Worm (Caenorhabditis elegans) whole organism, young adult: ENCODE data around the gene C03B1.1.

ENCODE experiments used
- B0261.1 ChIP-seq: sonication (generic microtip); optimal IDR thresholded peaks from 2 replicates; lab custom pipeline; 2016; ENCODE audit warnings: mild to moderate bottlenecking, missing genetic modification characterization, moderate library complexity, missing compliant biosample characterization
- F22D6.2 ChIP-seq: sonication (generic microtip); optimal IDR thresholded peaks from 2 replicates; lab custom pipeline; 2016; ENCODE audit warnings: mild to moderate bottlenecking, missing genetic modification characterization, missing compliant biosample characterization
- F33H1.4 ChIP-seq: fragments of 200-800 bp; sonication (Bioruptor generic); IDR thresholded peaks from 2 replicates; pipeline ENCODE4 v1.3.6; 2022; ENCODE audit warnings: missing genetic modification reagents, missing genetic modification characterization, missing compliant biosample characterization
- F39B2.1 ChIP-seq: fragments of 200-800 bp; sonication (Bioruptor generic); IDR thresholded peaks from 2 replicates; pipeline ENCODE4 v1.3.6; 2022; ENCODE audit warnings: missing genetic modification reagents, missing genetic modification characterization, missing compliant biosample characterization
- Y56A3A.18 ChIP-seq: fragments of 200-800 bp; sonication (Bioruptor generic); IDR thresholded peaks from 2 replicates; pipeline ENCODE4 v1.3.6; 2022; ENCODE audit warnings: missing genetic modification reagents, missing genetic modification characterization, missing compliant biosample characterization
- Y95B8A.8 ChIP-seq: fragments of 200-800 bp; sonication (Bioruptor generic); IDR thresholded peaks from 2 replicates; pipeline ENCODE4 v1.3.6; 2022; ENCODE audit warnings: missing genetic modification reagents, missing genetic modification characterization, missing compliant biosample characterization
- ZK185.1 ChIP-seq: sonication (generic microtip); optimal IDR thresholded peaks from 2 replicates; lab custom pipeline; 2016; ENCODE audit warnings: mild to moderate bottlenecking, missing genetic modification characterization, missing compliant biosample characterization; ENCODE audit not compliant: poor library complexity, severe bottlenecking
- ama-1 ChIP-seq, 3 experiments: fragments of 150-350 bp in 1 of 3; sonication (generic microtip) in 2 of 3; optimal IDR thresholded peaks; 2 replicates each; lab custom pipeline; 2014 to 2018; ENCODE audit warnings: missing biosample characterization in 2 of 3, missing genetic modification characterization in 2 of 3, missing genetic modification reagents in 2 of 3
- aptf-2 ChIP-seq: fragments of 200-800 bp; sonication (Bioruptor generic); conservative IDR thresholded peaks from 2 replicates; pipeline ENCODE4 v1.3.6; 2022; ENCODE audit warnings: missing genetic modification reagents, missing genetic modification characterization, missing compliant biosample characterization
- aptf-3 ChIP-seq: fragments of 200-800 bp; sonication (Bioruptor generic); IDR thresholded peaks from 2 replicates; pipeline ENCODE4 v1.3.6; 2022; ENCODE audit warnings: missing genetic modification characterization, missing compliant biosample characterization
- atf-7 ChIP-seq: sonication (generic microtip); optimal IDR thresholded peaks from 2 replicates; lab custom pipeline; 2017; ENCODE audit warnings: mild to moderate bottlenecking, missing genetic modification characterization, missing compliant biosample characterization
- athp-1 ChIP-seq: sonication (generic microtip); optimal IDR thresholded peaks from 2 replicates; lab custom pipeline; 2017; ENCODE audit warnings: mild to moderate bottlenecking, missing genetic modification characterization, missing compliant biosample characterization
- attf-3 ChIP-seq: fragments of 200-800 bp; sonication (Bioruptor generic); conservative IDR thresholded peaks from 2 replicates; pipeline ENCODE4 v1.3.6; 2022; ENCODE audit warnings: missing genetic modification reagents, missing genetic modification characterization, missing compliant biosample characterization
- attf-6 ChIP-seq: fragments of 200-800 bp; sonication (Bioruptor generic); IDR thresholded peaks from 2 replicates; pipeline ENCODE4 v1.3.6; 2022; ENCODE audit warnings: missing genetic modification reagents, missing genetic modification characterization, missing compliant biosample characterization
- bed-1 ChIP-seq: fragments of 200-800 bp; sonication (Bioruptor generic); IDR thresholded peaks from 2 replicates; pipeline ENCODE4 v1.3.6; 2022; ENCODE audit warnings: missing genetic modification reagents, missing genetic modification characterization, missing compliant biosample characterization
- ceh-58 ChIP-seq: fragments of 200-800 bp; sonication (Bioruptor generic); IDR thresholded peaks from 2 replicates; pipeline ENCODE4 v1.3.6; 2022; ENCODE audit warnings: missing genetic modification characterization, missing compliant biosample characterization
- ceh-91 ChIP-seq: fragments of 200-800 bp; sonication (Bioruptor generic); IDR thresholded peaks from 2 replicates; pipeline ENCODE4 v1.3.6; 2022; ENCODE audit warnings: missing genetic modification reagents, missing genetic modification characterization, missing compliant biosample characterization
- chd-7 ChIP-seq: sonication (generic microtip); optimal IDR thresholded peaks from 2 replicates; lab custom pipeline; 2016; ENCODE audit warnings: mild to moderate bottlenecking, missing genetic modification characterization, moderate library complexity, missing compliant biosample characterization
- dpff-1 ChIP-seq: sonication (generic microtip); optimal IDR thresholded peaks from 2 replicates; lab custom pipeline; 2017; ENCODE audit warnings: mild to moderate bottlenecking, missing genetic modification characterization, missing compliant biosample characterization
- egl-18 ChIP-seq: fragments of 200-800 bp; sonication (Bioruptor generic); IDR thresholded peaks from 2 replicates; pipeline ENCODE4 v1.3.6; 2022; ENCODE audit warnings: missing genetic modification reagents, missing genetic modification characterization, missing compliant biosample characterization
- egrh-3 ChIP-seq: fragments of 200-800 bp; sonication (Bioruptor generic); IDR thresholded peaks from 2 replicates; pipeline ENCODE4 v1.3.6; 2022; ENCODE audit warnings: missing genetic modification reagents, missing genetic modification characterization, missing compliant biosample characterization
- ets-4 ChIP-seq: fragments of 200-800 bp; sonication (Bioruptor generic); optimal IDR thresholded peaks from 2 replicates; lab custom pipeline; 2018; ENCODE audit warnings: mild to moderate bottlenecking, missing genetic modification characterization, missing compliant biosample characterization
- hlh-26 ChIP-seq: fragments of 200-800 bp; sonication (Bioruptor generic); conservative IDR thresholded peaks from 2 replicates; pipeline ENCODE4 v1.3.6; 2022; ENCODE audit warnings: missing genetic modification reagents, missing genetic modification characterization, missing compliant biosample characterization
- lag-1 ChIP-seq: fragments of 200-800 bp; sonication (Bioruptor generic); IDR thresholded peaks from 2 replicates; pipeline ENCODE4 v1.3.6; 2022; ENCODE audit warnings: missing genetic modification reagents, missing genetic modification characterization, missing compliant biosample characterization
- let-526 ChIP-seq: fragments of 200-800 bp; sonication (Bioruptor generic); IDR thresholded peaks from 2 replicates; pipeline ENCODE4 v1.3.6; 2022; ENCODE audit warnings: missing genetic modification reagents, missing genetic modification characterization, missing compliant biosample characterization
- let-607 ChIP-seq, 2 experiments: fragments of 200-800 bp in 1 of 2; sonication (Bioruptor generic) in 1 of 2; sonication (generic microtip) in 1 of 2; optimal IDR thresholded peaks; 2 replicates each; lab custom pipeline; 2016 to 2018; ENCODE audit warnings: mild to moderate bottlenecking in 2 of 2, missing compliant biosample characterization in 2 of 2, missing genetic modification characterization in 2 of 2, moderate library complexity in 2 of 2, missing genotype in 1 of 2
- lin-40 ChIP-seq: sonication (generic microtip); optimal IDR thresholded peaks from 2 replicates; lab custom pipeline; 2016; ENCODE audit warnings: missing genetic modification characterization, mild to moderate bottlenecking, missing compliant biosample characterization, missing genotype, missing genetic modification reagents
- madf-8 ChIP-seq: fragments of 200-800 bp; sonication (Bioruptor generic); conservative IDR thresholded peaks from 2 replicates; pipeline ENCODE4 v1.3.6; 2022; ENCODE audit warnings: missing genetic modification reagents, missing genetic modification characterization, missing compliant biosample characterization
- mes-4 ChIP-seq: sonication (generic microtip); optimal IDR thresholded peaks from 2 replicates; lab custom pipeline; 2016; ENCODE audit warnings: missing genotype, missing genetic modification characterization, missing compliant biosample characterization
- pbrm-1 ChIP-seq: fragments of 200-800 bp; sonication (Bioruptor generic); IDR thresholded peaks from 2 replicates; pipeline ENCODE4 v1.3.6; 2022; ENCODE audit warnings: missing genetic modification reagents, missing genetic modification characterization, missing compliant biosample characterization
- rpc-1 ChIP-seq, 2 experiments: fragments of 150-350 bp in 1 of 2; sonication (generic microtip) in 1 of 2; optimal IDR thresholded peaks; 2 replicates each; lab custom pipeline; 2014 to 2018; ENCODE audit warnings: missing biosample characterization in 1 of 2, missing genetic modification characterization in 1 of 2, missing genetic modification reagents in 1 of 2, missing genotype in 1 of 2
- tbp1 ChIP-seq: fragments of 200-800 bp; sonication (Bioruptor generic); optimal IDR thresholded peaks from 2 replicates; lab custom pipeline; 2018; ENCODE audit warnings: mild to moderate bottlenecking, missing genetic modification characterization, missing compliant biosample characterization
- xnd-1 ChIP-seq: sonication (generic microtip); optimal IDR thresholded peaks from 2 replicates; lab custom pipeline; 2016; ENCODE audit warnings: missing genotype, missing genetic modification reagents, missing genetic modification characterization, missing compliant biosample characterization
- ztf-25 ChIP-seq: fragments of 200-800 bp; sonication (Bioruptor generic); IDR thresholded peaks from 2 replicates; pipeline ENCODE4 v1.3.6; 2022; ENCODE audit warnings: missing genetic modification reagents, missing genetic modification characterization, missing compliant biosample characterization

Gene C03B1.1

DNA sequence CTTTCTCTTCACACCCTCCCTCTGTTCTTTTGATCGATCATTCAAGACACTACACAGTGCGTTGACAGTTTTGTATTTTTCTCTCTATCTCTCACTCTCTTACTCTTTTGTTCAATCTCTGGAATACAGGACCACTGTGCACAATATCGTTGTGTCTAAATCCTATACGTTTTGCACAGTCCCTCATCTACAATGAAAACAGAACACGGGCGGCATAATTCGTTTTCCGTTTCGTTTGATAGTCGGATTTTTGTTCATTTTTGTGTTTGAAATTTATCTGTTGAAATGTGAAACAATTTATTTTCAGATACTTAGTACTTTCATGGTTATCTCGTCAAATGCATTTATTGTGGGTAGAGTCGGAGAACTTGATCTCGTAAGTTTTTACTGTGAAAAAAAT, 33.0 kb upstream of the C03B1.1 start, which contains the start of gene C03B1.7:
TSS of gene C03B1.7 (plus strand) at position 301 of the 400 bp plus-strand sequence.
- TF ChIP-seq egl-18: no peak
- TF ChIP-seq let-526 (GFP tag; lab: Robert Waterston, UW): no peak
- no peak for TF ChIP-seq attf-6 (GFP tag; lab: Robert Waterston, UW)
- TF ChIP-seq F22D6.2: no peak
- TF ChIP-seq athp-1 (tag; lab: Kevin White, UChicago): no peak
- no peak for TF ChIP-seq dpff-1 (tag; lab: Kevin White, UChicago)
- no peak for TF ChIP-seq hlh-26 (GFP tag; lab: Robert Waterston, UW)
- TF ChIP-seq, all 124 proteins: peak for 0

DNA sequence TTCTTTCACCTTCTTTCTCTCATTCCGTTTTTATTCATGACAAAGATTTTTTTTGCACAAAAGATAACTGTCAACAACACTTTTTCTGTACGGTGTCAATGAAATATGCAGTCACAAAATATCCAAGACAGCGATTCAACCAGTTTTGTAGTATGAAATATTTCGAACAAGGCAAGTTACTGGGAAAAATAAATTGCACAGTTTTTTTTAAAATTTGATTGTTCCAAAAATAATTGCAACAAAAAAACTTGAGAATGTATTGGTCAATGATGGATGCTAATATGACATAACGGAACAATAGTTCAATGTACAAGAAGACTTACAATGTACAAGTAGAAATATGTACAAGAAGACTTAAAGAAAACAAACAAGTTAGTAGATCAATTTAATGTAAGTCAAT, 28.8 kb upstream of the C03B1.1 start:
- TF ChIP-seq B0261.1 (tag; lab: Kevin White, UChicago): no peak
- no peak for TF ChIP-seq ceh-58 (GFP tag; lab: Robert Waterston, UW)
- TF ChIP-seq attf-3: no peak

DNA sequence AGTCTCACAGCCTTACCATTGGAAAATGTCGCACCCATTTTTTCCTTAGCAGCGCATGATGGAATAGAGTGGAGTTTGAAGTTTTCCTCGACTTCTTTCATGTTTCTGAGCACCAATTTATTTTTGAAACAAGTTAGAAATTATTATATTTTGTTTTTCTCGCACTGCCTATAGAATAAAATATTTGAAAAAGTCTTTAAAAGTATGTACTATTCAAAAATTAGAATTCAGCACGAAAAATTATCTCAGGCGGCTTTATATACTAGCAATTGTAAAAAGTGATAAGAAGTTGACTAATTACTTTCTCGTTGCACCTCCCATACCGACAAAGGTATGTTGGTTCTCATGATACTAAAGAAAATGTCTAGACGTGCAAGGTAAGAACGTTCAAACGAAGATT, 27.5 kb upstream of the C03B1.1 start, which contains the start of gene C03B1.9:
TSS of gene C03B1.9 (minus strand) at position 101 of the 400 bp plus-strand sequence.
- TF ChIP-seq tbp1 (GFP tag; lab: Kevin White, UChicago) (no peak), xnd-1 (tag; lab: Kevin White, UChicago) (no peak), Y56A3A.18 (GFP tag; lab: Robert Waterston, UW) (no peak), F33H1.4 (no peak), chd-7 (tag; lab: Kevin White, UChicago) (no peak), atf-7 (no peak), let-526 (GFP tag; lab: Robert Waterston, UW) (no peak), aptf-3 (GFP tag; lab: Robert Waterston, UW) (no peak), hlh-26 (GFP tag; lab: Robert Waterston, UW) (no peak), mes-4 (tag; lab: Kevin White, UChicago) (no peak)

DNA sequence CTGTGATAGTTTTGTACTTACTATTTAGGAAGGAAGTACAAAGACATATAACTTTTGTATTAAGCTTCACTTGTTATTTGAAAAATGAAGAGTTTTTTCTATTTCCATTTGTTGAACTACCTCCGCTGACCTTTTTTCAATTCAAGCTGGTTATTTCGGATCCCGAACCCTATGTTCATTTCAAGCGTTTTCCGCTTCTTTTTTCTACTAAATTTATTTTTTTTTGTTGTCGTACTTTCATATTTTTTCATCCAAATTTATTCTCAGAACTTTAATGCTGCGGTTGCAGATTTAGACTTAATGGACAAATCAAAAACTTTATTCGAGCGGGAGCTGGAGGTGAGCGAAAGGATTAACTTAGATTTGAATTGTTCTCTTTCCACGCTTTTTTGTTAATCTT, 24.5 kb upstream of the C03B1.1 start, which contains the start of gene C03B1.6:
TSS of gene C03B1.6 (plus strand) at position 301 of the 400 bp plus-strand sequence.
- TF ChIP-seq ama-1 (optimal IDR thresholded peaks at IDR 0.05; lab: Kevin White, UChicago): no peak
- TF ChIP-seq ama-1 (GFP tag; optimal IDR thresholded peaks at IDR 0.05; lab: Kevin White, UChicago): no peak
- TF ChIP-seq lin-40 (tag; lab: Kevin White, UChicago): no peak
- no peak for TF ChIP-seq attf-3
- TF ChIP-seq bed-1: no peak
- TF ChIP-seq madf-8: no peak
- TF ChIP-seq lag-1 (GFP tag; lab: Robert Waterston, UW): no peak
- no peak for TF ChIP-seq aptf-2 (GFP tag; lab: Robert Waterston, UW)
- no peak for TF ChIP-seq let-607 (tag; optimal IDR thresholded peaks at IDR 0.05; lab: Kevin White, UChicago)
- no peak for TF ChIP-seq F22D6.2
- no peak for TF ChIP-seq F39B2.1 (GFP tag; lab: Robert Waterston, UW)
- no peak for TF ChIP-seq chd-7 (tag; lab: Kevin White, UChicago)
- TF ChIP-seq pbrm-1: no peak
- TF ChIP-seq rpc-1 (optimal IDR thresholded peaks at IDR 0.05; lab: Kevin White, UChicago): no peak
- no peak for TF ChIP-seq rpc-1 (tag; optimal IDR thresholded peaks at IDR 0.05; lab: Kevin White, UChicago)
- TF ChIP-seq Y95B8A.8: no peak
- no peak for TF ChIP-seq ZK185.1
- TF ChIP-seq ceh-91 (GFP tag; lab: Robert Waterston, UW): no peak
- TF ChIP-seq egrh-3 (GFP tag; lab: Robert Waterston, UW): no peak
- no peak for TF ChIP-seq ets-4 (GFP tag; lab: Kevin White, UChicago)
- no peak for TF ChIP-seq ztf-25 (GFP tag; lab: Robert Waterston, UW)
